Fruit fly (Drosophila melanogaster): ENCODE data around the gene TyrRII.

DNA sequence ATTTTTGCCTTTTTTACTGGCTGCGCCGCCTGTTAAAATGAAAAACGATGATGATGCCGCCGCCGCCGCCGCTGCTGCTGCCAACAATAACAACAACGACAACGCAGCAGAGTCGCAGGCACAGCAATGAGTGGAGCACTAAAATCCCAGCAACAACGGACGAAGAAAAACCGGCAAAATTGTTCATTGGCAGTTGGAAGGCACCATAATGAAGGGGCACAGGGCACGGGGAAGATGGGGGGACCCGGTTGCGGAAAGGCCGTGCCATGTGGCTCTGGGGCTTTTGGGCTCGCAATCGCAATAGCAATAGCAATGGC is 31.9 kb upstream of the TyrRII start:
- TF ChIP-seq fru (GFP tag; optimal IDR thresholded peaks at IDR 0.05) (peak; percentile 54), jim (GFP tag; optimal IDR thresholded peaks at IDR 0.05) (no peak), Hr78 (GFP tag; optimal IDR thresholded peaks at IDR 0.05) (no peak), h (GFP tag; optimal IDR thresholded peaks at IDR 0.05) (no peak), pan (optimal IDR thresholded peaks at IDR 0.05) (no peak), N (GFP tag; optimal IDR thresholded peaks at IDR 0.05) (no peak), dl (GFP tag; optimal IDR thresholded peaks at IDR 0.05; ENCODE audit: insufficient read depth in 1 of 2, partially characterized antibody in 2 of 2) (peak in 1 of 2 experiments; percentile 14), Jra (GFP tag; optimal IDR thresholded peaks at IDR 0.05) (no peak), psq (GFP tag; optimal IDR thresholded peaks at IDR 0.05) (no peak)

Data from whole organism, wandering third instar larva.